Worm (Caenorhabditis elegans) whole organism, young adult: ENCODE results near the gene W04G3.12.

Source experiments
- B0261.1 ChIP-seq: sonication (generic microtip); optimal IDR thresholded peaks from 2 replicates; lab custom pipeline; 2016; ENCODE audit warnings: mild to moderate bottlenecking, missing genetic modification characterization, moderate library complexity, missing compliant biosample characterization
- F10E7.11 ChIP-seq: sonication (generic microtip); optimal IDR thresholded peaks from 2 replicates; lab custom pipeline; 2017; ENCODE audit warnings: mild to moderate bottlenecking, missing genetic modification characterization, moderate library complexity, missing compliant biosample characterization
- F22D6.2 ChIP-seq: sonication (generic microtip); optimal IDR thresholded peaks from 2 replicates; lab custom pipeline; 2016; ENCODE audit warnings: mild to moderate bottlenecking, missing genetic modification characterization, missing compliant biosample characterization
- F23B12.7 ChIP-seq: sonication (generic microtip); optimal IDR thresholded peaks from 2 replicates; lab custom pipeline; 2017; ENCODE audit warnings: missing genetic modification characterization, mild to moderate bottlenecking, missing compliant biosample characterization, antibody characterized with exemption, moderate library complexity; ENCODE audit not compliant: insufficient read depth
- F37B4.10 ChIP-seq: fragments of 200-800 bp; sonication (Bioruptor generic); IDR thresholded peaks from 2 replicates; pipeline ENCODE4 v1.3.6; 2022; ENCODE audit warnings: missing genetic modification characterization, missing compliant biosample characterization
- F49E8.2 ChIP-seq: sonication (generic microtip); optimal IDR thresholded peaks from 3 replicates; lab custom pipeline; 2017; ENCODE audit warnings: missing genetic modification characterization, mild to moderate bottlenecking, missing compliant biosample characterization, antibody characterized with exemption, moderate library complexity; ENCODE audit not compliant: insufficient read depth
- F52B5.7 ChIP-seq: sonication (generic microtip); optimal IDR thresholded peaks from 2 replicates; lab custom pipeline; 2016; ENCODE audit warnings: mild to moderate bottlenecking, missing genetic modification characterization, missing compliant biosample characterization
- T07F8.4 ChIP-seq: sonication (generic microtip); optimal IDR thresholded peaks from 2 replicates; lab custom pipeline; 2016; ENCODE audit warnings: mild to moderate bottlenecking, missing genetic modification characterization, moderate library complexity, missing compliant biosample characterization
- T26A5.8 ChIP-seq: sonication (generic microtip); optimal IDR thresholded peaks from 2 replicates; lab custom pipeline; 2016; ENCODE audit warnings: missing genetic modification characterization, missing compliant biosample characterization
- Y53F4B.3 ChIP-seq: fragments of 200-800 bp; sonication (Bioruptor generic); IDR thresholded peaks from 2 replicates; pipeline ENCODE4 v1.3.6; 2022; ENCODE audit warnings: missing genetic modification reagents, missing genetic modification characterization, missing compliant biosample characterization
- Y53G8AR.9 ChIP-seq: fragments of 200-800 bp; sonication (Bioruptor generic); conservative IDR thresholded peaks from 2 replicates; pipeline ENCODE4 v1.3.6; 2022; ENCODE audit warnings: missing genetic modification reagents, missing genetic modification characterization, missing compliant biosample characterization
- Y56A3A.18 ChIP-seq: fragments of 200-800 bp; sonication (Bioruptor generic); IDR thresholded peaks from 2 replicates; pipeline ENCODE4 v1.3.6; 2022; ENCODE audit warnings: missing genetic modification reagents, missing genetic modification characterization, missing compliant biosample characterization
- Y79H2A.3 ChIP-seq: fragments of 200-800 bp; sonication (Bioruptor generic); conservative IDR thresholded peaks from 2 replicates; pipeline ENCODE4 v1.3.6; 2022; ENCODE audit warnings: missing genetic modification reagents, missing genetic modification characterization, missing compliant biosample characterization
- ZK185.1 ChIP-seq: sonication (generic microtip); optimal IDR thresholded peaks from 2 replicates; lab custom pipeline; 2016; ENCODE audit warnings: mild to moderate bottlenecking, missing genetic modification characterization, missing compliant biosample characterization; ENCODE audit not compliant: poor library complexity, severe bottlenecking
- akir-1 ChIP-seq: fragments of 200-800 bp; sonication (Bioruptor generic); optimal IDR thresholded peaks from 2 replicates; lab custom pipeline; 2018; ENCODE audit warnings: mild to moderate bottlenecking, missing genetic modification characterization, moderate library complexity, missing compliant biosample characterization
- aptf-2 ChIP-seq: fragments of 200-800 bp; sonication (Bioruptor generic); conservative IDR thresholded peaks from 2 replicates; pipeline ENCODE4 v1.3.6; 2022; ENCODE audit warnings: missing genetic modification reagents, missing genetic modification characterization, missing compliant biosample characterization
- aptf-3 ChIP-seq: fragments of 200-800 bp; sonication (Bioruptor generic); IDR thresholded peaks from 2 replicates; pipeline ENCODE4 v1.3.6; 2022; ENCODE audit warnings: missing genetic modification characterization, missing compliant biosample characterization
- atf-7 ChIP-seq: sonication (generic microtip); optimal IDR thresholded peaks from 2 replicates; lab custom pipeline; 2017; ENCODE audit warnings: mild to moderate bottlenecking, missing genetic modification characterization, missing compliant biosample characterization
- athp-1 ChIP-seq: sonication (generic microtip); optimal IDR thresholded peaks from 2 replicates; lab custom pipeline; 2017; ENCODE audit warnings: mild to moderate bottlenecking, missing genetic modification characterization, missing compliant biosample characterization
- attf-5 ChIP-seq: fragments of 200-800 bp; sonication (Bioruptor generic); optimal IDR thresholded peaks from 2 replicates; lab custom pipeline; 2018; ENCODE audit warnings: mild to moderate bottlenecking, missing genetic modification characterization, missing compliant biosample characterization
- bed-1 ChIP-seq: fragments of 200-800 bp; sonication (Bioruptor generic); IDR thresholded peaks from 2 replicates; pipeline ENCODE4 v1.3.6; 2022; ENCODE audit warnings: missing genetic modification reagents, missing genetic modification characterization, missing compliant biosample characterization
- ccch-3 ChIP-seq: fragments of 200-800 bp; sonication (Bioruptor generic); optimal IDR thresholded peaks from 2 replicates; lab custom pipeline; 2018; ENCODE audit warnings: mild to moderate bottlenecking, missing genetic modification characterization, missing compliant biosample characterization
- cebp-2 ChIP-seq: fragments of 200-800 bp; sonication (Bioruptor generic); IDR thresholded peaks from 2 replicates; pipeline ENCODE4 v1.3.6; 2022; ENCODE audit warnings: missing genetic modification characterization, missing compliant biosample characterization
- ceh-58 ChIP-seq: fragments of 200-800 bp; sonication (Bioruptor generic); IDR thresholded peaks from 2 replicates; pipeline ENCODE4 v1.3.6; 2022; ENCODE audit warnings: missing genetic modification characterization, missing compliant biosample characterization
- egrh-3 ChIP-seq: fragments of 200-800 bp; sonication (Bioruptor generic); IDR thresholded peaks from 2 replicates; pipeline ENCODE4 v1.3.6; 2022; ENCODE audit warnings: missing genetic modification reagents, missing genetic modification characterization, missing compliant biosample characterization
- ekl-4 ChIP-seq: fragments of 200-800 bp; sonication (Bioruptor generic); IDR thresholded peaks from 2 replicates; pipeline ENCODE4 v1.3.6; 2022; ENCODE audit warnings: missing genetic modification reagents, missing genetic modification characterization, missing compliant biosample characterization
- hlh-12 ChIP-seq: sonication (generic microtip); optimal IDR thresholded peaks from 2 replicates; lab custom pipeline; 2016; ENCODE audit warnings: missing genetic modification characterization, missing compliant biosample characterization
- hlh-26 ChIP-seq: fragments of 200-800 bp; sonication (Bioruptor generic); conservative IDR thresholded peaks from 2 replicates; pipeline ENCODE4 v1.3.6; 2022; ENCODE audit warnings: missing genetic modification reagents, missing genetic modification characterization, missing compliant biosample characterization
- hmg-1.2 ChIP-seq: fragments of 200-800 bp; sonication (Bioruptor generic); IDR thresholded peaks from 2 replicates; pipeline ENCODE4 v1.3.6; 2022; ENCODE audit warnings: missing genetic modification reagents, missing genetic modification characterization, missing compliant biosample characterization
- hmg-20 ChIP-seq: fragments of 200-800 bp; sonication (Bioruptor generic); IDR thresholded peaks from 2 replicates; pipeline ENCODE4 v1.3.6; 2022; ENCODE audit warnings: missing genetic modification reagents, missing genetic modification characterization, missing compliant biosample characterization
- hsf-1 ChIP-seq: fragments of 200-800 bp; sonication (Bioruptor generic); IDR thresholded peaks from 2 replicates; pipeline ENCODE4 v1.3.6; 2022; ENCODE audit warnings: missing genetic modification reagents, missing genetic modification characterization, missing compliant biosample characterization
- let-526 ChIP-seq: fragments of 200-800 bp; sonication (Bioruptor generic); IDR thresholded peaks from 2 replicates; pipeline ENCODE4 v1.3.6; 2022; ENCODE audit warnings: missing genetic modification reagents, missing genetic modification characterization, missing compliant biosample characterization
- lin-35 ChIP-seq, 3 experiments: fragments of 150-350 bp in 2 of 3; sonication (generic microtip) in 1 of 3; optimal IDR thresholded peaks; 2 replicates each; lab custom pipeline; 2014 to 2018; ENCODE audit warnings: missing biosample characterization in 3 of 3, missing genetic modification characterization in 3 of 3, missing genetic modification reagents in 3 of 3
- lin-40 ChIP-seq: sonication (generic microtip); optimal IDR thresholded peaks from 2 replicates; lab custom pipeline; 2016; ENCODE audit warnings: missing genetic modification characterization, mild to moderate bottlenecking, missing compliant biosample characterization, missing genotype, missing genetic modification reagents
- lir-1 ChIP-seq: fragments of 200-800 bp; sonication (Bioruptor generic); conservative IDR thresholded peaks from 2 replicates; pipeline ENCODE4 v1.3.6; 2022; ENCODE audit warnings: missing genetic modification reagents, missing genetic modification characterization, missing compliant biosample characterization
- madf-8 ChIP-seq: fragments of 200-800 bp; sonication (Bioruptor generic); conservative IDR thresholded peaks from 2 replicates; pipeline ENCODE4 v1.3.6; 2022; ENCODE audit warnings: missing genetic modification reagents, missing genetic modification characterization, missing compliant biosample characterization
- mes-4 ChIP-seq: sonication (generic microtip); optimal IDR thresholded peaks from 2 replicates; lab custom pipeline; 2016; ENCODE audit warnings: missing genotype, missing genetic modification characterization, missing compliant biosample characterization
- nfya-1 ChIP-seq: sonication (generic microtip); optimal IDR thresholded peaks from 2 replicates; lab custom pipeline; 2017; ENCODE audit warnings: antibody characterized with exemption, missing compliant biosample characterization, missing genetic modification characterization, borderline replicate concordance; ENCODE audit not compliant: insufficient read depth
- nhr-27 ChIP-seq: fragments of 200-800 bp; sonication (Bioruptor generic); optimal IDR thresholded peaks from 2 replicates; lab custom pipeline; 2018; ENCODE audit warnings: mild to moderate bottlenecking, missing genetic modification characterization, moderate library complexity, missing compliant biosample characterization
- snpc-1.3 ChIP-seq: sonication (generic microtip); optimal IDR thresholded peaks from 2 replicates; lab custom pipeline; 2017; ENCODE audit warnings: missing genetic modification characterization, mild to moderate bottlenecking, missing compliant biosample characterization, antibody characterized with exemption, moderate library complexity, missing genotype, missing genetic modification reagents; ENCODE audit not compliant: insufficient read depth
- snpc-3.4 ChIP-seq: sonication (generic microtip); optimal IDR thresholded peaks from 2 replicates; lab custom pipeline; 2017; ENCODE audit warnings: missing genetic modification characterization, mild to moderate bottlenecking, missing compliant biosample characterization, antibody characterized with exemption, moderate library complexity, missing genotype, missing genetic modification reagents
- somi-1 ChIP-seq: fragments of 200-800 bp; sonication (Bioruptor generic); optimal IDR thresholded peaks from 2 replicates; lab custom pipeline; 2018; ENCODE audit warnings: mild to moderate bottlenecking, missing genetic modification characterization, missing compliant biosample characterization
- sptf-2 ChIP-seq: fragments of 200-800 bp; sonication (Bioruptor generic); optimal IDR thresholded peaks from 2 replicates; lab custom pipeline; 2018; ENCODE audit warnings: mild to moderate bottlenecking, missing genetic modification characterization, missing compliant biosample characterization
- tlf-1 ChIP-seq: fragments of 200-800 bp; sonication (Bioruptor generic); optimal IDR thresholded peaks from 2 replicates; lab custom pipeline; 2018; ENCODE audit warnings: mild to moderate bottlenecking, missing genetic modification characterization, missing compliant biosample characterization
- xnd-1 ChIP-seq: sonication (generic microtip); optimal IDR thresholded peaks from 2 replicates; lab custom pipeline; 2016; ENCODE audit warnings: missing genotype, missing genetic modification reagents, missing genetic modification characterization, missing compliant biosample characterization
- ztf-25 ChIP-seq: fragments of 200-800 bp; sonication (Bioruptor generic); IDR thresholded peaks from 2 replicates; pipeline ENCODE4 v1.3.6; 2022; ENCODE audit warnings: missing genetic modification reagents, missing genetic modification characterization, missing compliant biosample characterization
- ztf-26 ChIP-seq: sonication (generic microtip); optimal IDR thresholded peaks from 2 replicates; lab custom pipeline; 2017; ENCODE audit warnings: missing genetic modification characterization, missing compliant biosample characterization
- ztf-3 ChIP-seq: fragments of 200-800 bp; sonication (Bioruptor generic); optimal IDR thresholded peaks from 2 replicates; lab custom pipeline; 2018; ENCODE audit warnings: mild to moderate bottlenecking, missing genetic modification characterization, missing compliant biosample characterization

Gene W04G3.12

DNA sequence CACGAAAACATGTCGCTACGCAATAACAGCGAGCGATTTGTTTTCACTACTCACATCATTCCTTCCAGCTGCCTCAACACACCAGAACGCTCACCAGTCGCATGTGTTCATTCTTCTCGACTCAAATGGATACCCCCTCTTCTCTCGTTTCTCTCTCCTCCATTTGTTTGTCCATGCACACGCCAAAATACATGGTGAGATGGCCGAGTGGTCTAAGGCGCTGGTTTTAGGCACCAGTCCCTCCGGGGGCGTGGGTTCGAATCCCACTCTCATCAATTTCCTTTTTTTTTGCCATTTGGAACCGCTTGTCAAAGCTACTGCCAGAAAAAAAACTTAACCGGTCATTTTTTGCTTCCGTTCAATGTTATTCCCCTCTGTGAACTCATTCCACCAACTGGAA is 18.9 kb upstream of the W04G3.12 start (continued):
- 0 out of 2 replicates have a peak, but pooled peaks have one; percentile 75 for TF ChIP-seq ceh-58
- TF ChIP-seq mes-4 (tag; lab: Kevin White, UChicago), result peak; percentile 61
- peak; percentile 12 for TF ChIP-seq ztf-3 (GFP tag; lab: Kevin White, UChicago)
- TF ChIP-seq nfya-1 (tag; lab: Kevin White, UChicago), result no peak
- TF ChIP-seq somi-1 (GFP tag; lab: Kevin White, UChicago), result peak; percentile 71
- 0 out of 2 replicates have a peak, but pooled peaks have one; percentile 48 for TF ChIP-seq aptf-2 (GFP tag; lab: Robert Waterston, UW)
- peak; percentile 92 for TF ChIP-seq ztf-26 (tag; lab: Kevin White, UChicago)
- no peak for TF ChIP-seq cebp-2
- no peak for TF ChIP-seq Y79H2A.3
- peak; percentile 70 for TF ChIP-seq F22D6.2 (tag; lab: Kevin White, UChicago)
- peak; percentile 66 for TF ChIP-seq egrh-3 (GFP tag; lab: Robert Waterston, UW)
- TF ChIP-seq snpc-3.4 (tag; lab: Kevin White, UChicago), result peak; percentile 26
- peak; percentile 96 for TF ChIP-seq lin-40 (tag; lab: Kevin White, UChicago)
- TF ChIP-seq T07F8.4, result peak; percentile 77
- TF ChIP-seq akir-1 (GFP tag; lab: Kevin White, UChicago), result no peak
- TF ChIP-seq F52B5.7 (tag; lab: Kevin White, UChicago), result peak; percentile 81
- TF ChIP-seq tlf-1 (GFP tag; lab: Kevin White, UChicago), result peak; percentile 50
- no peak for TF ChIP-seq xnd-1
- TF ChIP-seq F10E7.11 (tag; lab: Kevin White, UChicago), result peak; percentile 57
- TF ChIP-seq lir-1 (GFP tag; lab: Robert Waterston, UW), result peak; percentile 84
- TF ChIP-seq madf-8, result no peak
- peak; percentile 84 for TF ChIP-seq hmg-1.2 (GFP tag; lab: Robert Waterston, UW)
- TF ChIP-seq hsf-1 (GFP tag; lab: Robert Waterston, UW), result no peak
- TF ChIP-seq ztf-25, result peak; percentile 88; the same call in 1 of the 2 replicates
- peak; percentile 61 for TF ChIP-seq F23B12.7 (tag; lab: Kevin White, UChicago)
- TF ChIP-seq let-526 (GFP tag; lab: Robert Waterston, UW), result peak; percentile 33; the same call in 1 of the 2 replicates
- TF ChIP-seq hlh-26 (GFP tag; lab: Robert Waterston, UW), result no peak
- TF ChIP-seq aptf-3 (GFP tag; lab: Robert Waterston, UW), result no peak; the same call in 1 of the 2 replicates
- TF ChIP-seq attf-5 (GFP tag; lab: Kevin White, UChicago), result peak; percentile 63
- TF ChIP-seq bed-1 (GFP tag; lab: Robert Waterston, UW), result 0 out of 2 replicates have a peak, but pooled peaks have one; percentile 76
- TF ChIP-seq F49E8.2 (tag; lab: Kevin White, UChicago), result peak; percentile 13
- peak; percentile 75; the same call in 1 of the 2 replicates for TF ChIP-seq Y53G8AR.9 (GFP tag; lab: Robert Waterston, UW)
- TF ChIP-seq hmg-20 (GFP tag; lab: Robert Waterston, UW), result peak; percentile 88
- peak; percentile 21 for TF ChIP-seq snpc-1.3 (tag; lab: Kevin White, UChicago)
- no peak for TF ChIP-seq hlh-12
- peak; percentile 92 for TF ChIP-seq ZK185.1 (tag; lab: Kevin White, UChicago)
- peak; percentile 95 for TF ChIP-seq Y56A3A.18 (GFP tag; lab: Robert Waterston, UW)
- peak in 1 of 3 experiments; percentile 75 for TF ChIP-seq lin-35 (GFP tag; optimal IDR thresholded peaks at IDR 0.05; lab: Kevin White, UChicago)
- TF ChIP-seq sptf-2 (GFP tag; lab: Kevin White, UChicago), result no peak
- TF ChIP-seq F37B4.10 (GFP tag; lab: Robert Waterston, UW), result no peak
- peak; percentile 96 for TF ChIP-seq B0261.1
- TF ChIP-seq atf-7, result peak; percentile 84
- no peak for TF ChIP-seq T26A5.8 (tag; lab: Kevin White, UChicago)
- peak; percentile 67 for TF ChIP-seq athp-1
- TF ChIP-seq ccch-3, result peak; percentile 15
- TF ChIP-seq ekl-4, result peak; percentile 84
- TF ChIP-seq Y53F4B.3 (GFP tag; lab: Robert Waterston, UW), result peak; percentile 22; the same call in 1 of the 2 replicates
- peak; percentile 61 for TF ChIP-seq nhr-27 (tag; lab: Kevin White, UChicago)
